Comparison of ENCODE assay signal across 1 worm cellular context in the genomic region with DNA sequence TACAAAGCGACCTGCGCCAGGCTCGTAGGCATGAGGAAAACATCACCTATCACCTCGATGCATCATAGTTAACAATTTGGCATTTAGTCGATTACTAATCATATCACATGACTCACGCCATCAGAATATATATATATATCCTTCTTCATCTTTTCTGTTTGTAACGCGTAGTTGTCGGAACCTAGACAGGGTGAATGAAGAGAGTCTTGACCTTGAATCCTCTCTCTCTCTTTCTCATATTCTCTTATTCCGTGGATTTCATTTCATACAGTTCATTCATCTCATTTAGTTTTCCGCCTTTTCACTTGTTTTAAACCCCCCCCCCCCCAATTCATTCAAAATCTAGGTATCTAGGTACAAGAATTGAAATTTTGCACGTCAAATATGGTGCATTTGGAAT.
A peak's percentile ranks its signal among the peaks of the same experiment; 100 is the strongest.
TF ChIP-seq lines count a peak whose summit lies in the region.

No protein-coding gene starts in this region.

TF ChIP-seq in whole organism, L1 larva, 84 proteins besides CTCF, POLR2A, EP300 and RAD21 (continued from another document):
- TF ChIP-seq snpc-4 (tag; optimal IDR thresholded peaks at IDR 0.05; lab: Kevin White, UChicago) (no peak), nhr-85 (tag; lab: Kevin White, UChicago) (peak; percentile 63), pax-3 (tag; optimal IDR thresholded peaks at IDR 0.05; lab: Kevin White, UChicago) (no peak)
TF ChIP-seq in whole organism, L1 larva: peak in this region for 9.
